Fruit fly (Drosophila melanogaster): ENCODE data around the gene Gs1l.

- TF ChIP-seq CG1620 (GFP tag; optimal IDR thresholded peaks at IDR 0.05) (no peak), Crg-1 (GFP tag; optimal IDR thresholded peaks at IDR 0.05) (no peak), pad (GFP tag; optimal IDR thresholded peaks at IDR 0.05) (no peak)
Measured at dm6 chr2L:4464946-4465345, 8.3 kb upstream of the Gs1l start, which contains the start of gene FIG4.
